Worm (Caenorhabditis elegans): Measurements from ENCODE around the gene mpst-1.

DNA sequence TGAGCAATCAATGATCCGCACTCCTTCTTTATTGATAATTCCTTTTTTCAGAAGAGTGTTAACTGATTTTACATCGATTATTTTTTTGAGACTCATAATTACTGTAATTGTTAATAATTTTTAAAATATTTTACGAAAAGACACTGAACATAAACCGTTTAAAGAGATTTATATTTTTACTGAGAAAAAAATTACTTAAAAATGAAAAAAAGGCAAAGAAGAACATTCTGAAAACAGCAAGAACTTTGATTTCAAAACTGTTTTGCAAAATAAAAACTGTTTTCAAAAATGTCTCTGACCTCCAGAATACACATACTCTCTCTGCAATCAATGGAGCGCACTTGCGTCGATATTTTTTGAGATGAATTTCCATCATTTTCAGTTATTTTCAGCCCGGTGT is at the start of gene mpst-1, which contains the start of gene D2023.6:
- TF ChIP-seq unc-62 (GFP tag; optimal IDR thresholded peaks at IDR 0.05), result no peak
- no peak for TF ChIP-seq lin-13 (GFP tag; optimal IDR thresholded peaks at IDR 0.05)
- no peak for TF ChIP-seq ztf-4 (tag; optimal IDR thresholded peaks at IDR 0.05)
- TF ChIP-seq mdl-1 (tag; optimal IDR thresholded peaks at IDR 0.05), result no peak
- no peak for TF ChIP-seq lin-39 (tag; optimal IDR thresholded peaks at IDR 0.05)
